Worm (Caenorhabditis elegans) whole organism, L4/young adult: ENCODE data around the gene tbc-16.

ENCODE experiments used
- W03F9.2 ChIP-seq: fragments of 150-350 bp; optimal IDR thresholded peaks from 2 replicates; lab custom pipeline; 2014; ENCODE audit warnings: missing biosample characterization, missing genetic modification characterization
- dao-5 ChIP-seq: sonication (generic microtip); optimal IDR thresholded peaks from 2 replicates; lab custom pipeline; 2016; ENCODE audit warnings: missing genotype, missing genetic modification characterization, moderate library complexity, missing compliant biosample characterization
- him-1 ChIP-seq: sonication (generic microtip); optimal IDR thresholded peaks from 2 replicates; lab custom pipeline; 2016; ENCODE audit warnings: missing genotype, missing genetic modification reagents, missing genetic modification characterization, missing compliant biosample characterization

tbc-16 gene

ce11 chrX:5890080-5890479, 7.1 kb upstream of the tbc-16 start, which contains the start of gene F49E10.2:
Gene F49E10.2 (plus strand): TSS chrX:5890380.
- no peak for TF ChIP-seq dao-5 (tag; lab: Kevin White, UChicago)
- no peak for TF ChIP-seq him-1
- no peak for TF ChIP-seq W03F9.2 (tag; lab: Kevin White, UChicago)

ce11 chrX:5896001-5896400, 1.1 kb upstream of the tbc-16 start:
- no peak for TF ChIP-seq W03F9.2 (tag; lab: Kevin White, UChicago)
- TF ChIP-seq him-1: peak; percentile 3
- no peak for TF ChIP-seq dao-5 (tag; lab: Kevin White, UChicago)

- TF ChIP-seq dao-5 (tag; lab: Kevin White, UChicago) (no peak), W03F9.2 (tag; lab: Kevin White, UChicago) (no peak), him-1 (no peak)
These were observed 4.4 kb downstream of the tbc-16 start for ce11 chrX:5901499-5901898.

ce11 chrX:5903896-5904295, 6.8 kb downstream of the tbc-16 start:
- no peak for TF ChIP-seq W03F9.2 (tag; lab: Kevin White, UChicago)
- no peak for TF ChIP-seq him-1
- TF ChIP-seq dao-5 (tag; lab: Kevin White, UChicago): no peak

- no peak for TF ChIP-seq W03F9.2 (tag; lab: Kevin White, UChicago)
- TF ChIP-seq dao-5 (tag; lab: Kevin White, UChicago): no peak
- no peak for TF ChIP-seq him-1
These were observed 7.5 kb downstream of the tbc-16 start, which contains the start of gene nlp-49 for ce11 chrX:5904603-5905081. Gene nlp-49 (plus strand): TSS chrX:5904653.

ce11 chrX:5905764-5906163, 8.6 kb downstream of the tbc-16 start:
- TF ChIP-seq him-1: no peak
- no peak for TF ChIP-seq dao-5 (tag; lab: Kevin White, UChicago)
- TF ChIP-seq W03F9.2 (tag; lab: Kevin White, UChicago): no peak

ce11 chrX:5917284-5917683, 20.1 kb downstream of the tbc-16 start, which contains the start of gene Y23B4A.1:
Gene Y23B4A.1 (minus strand): TSS chrX:5917384.
- TF ChIP-seq him-1 (no peak), W03F9.2 (tag; lab: Kevin White, UChicago) (no peak), dao-5 (tag; lab: Kevin White, UChicago) (no peak)

- TF ChIP-seq W03F9.2 (tag; lab: Kevin White, UChicago) (no peak), him-1 (no peak), dao-5 (tag; lab: Kevin White, UChicago) (no peak)
These were observed 22.0 kb downstream of the tbc-16 start, which contains the start of gene capa-1 for ce11 chrX:5919097-5919496. Gene capa-1 (plus strand): TSS chrX:5919397.

ce11 chrX:5923672-5924071, 26.5 kb downstream of the tbc-16 start:
- TF ChIP-seq W03F9.2 (tag; lab: Kevin White, UChicago) (no peak), dao-5 (tag; lab: Kevin White, UChicago) (no peak), him-1 (no peak)

- TF ChIP-seq W03F9.2 (tag; lab: Kevin White, UChicago) (no peak), him-1 (no peak), dao-5 (tag; lab: Kevin White, UChicago) (no peak)
These were observed 33.7 kb downstream of the tbc-16 start, which contains the start of gene egl-6 for ce11 chrX:5930822-5931221. Gene egl-6 (plus strand): TSS chrX:5931122.

- no peak for TF ChIP-seq W03F9.2 (tag; lab: Kevin White, UChicago)
- TF ChIP-seq dao-5 (tag; lab: Kevin White, UChicago): no peak
- no peak for TF ChIP-seq him-1
These were observed 35.8 kb downstream of the tbc-16 start for ce11 chrX:5932923-5933322.

- TF ChIP-seq W03F9.2 (tag; lab: Kevin White, UChicago) (no peak), dao-5 (tag; lab: Kevin White, UChicago) (no peak), him-1 (no peak)
These were observed 38.3 kb downstream of the tbc-16 start, which contains the start of gene C46F4.3 for ce11 chrX:5935473-5935872. Gene C46F4.3 (plus strand): TSS chrX:5935773.

ce11 chrX:5941325-5941724, 44.2 kb downstream of the tbc-16 start:
- no peak for TF ChIP-seq dao-5 (tag; lab: Kevin White, UChicago)

ce11 chrX:5942171-5942570, 45.0 kb downstream of the tbc-16 start:
- peak; percentile 17 for TF ChIP-seq W03F9.2 (tag; lab: Kevin White, UChicago)
- TF ChIP-seq him-1: no peak
- no peak for TF ChIP-seq dao-5 (tag; lab: Kevin White, UChicago)

ce11 chrX:5943908-5944307, 46.8 kb downstream of the tbc-16 start:
- TF ChIP-seq W03F9.2 (tag; lab: Kevin White, UChicago) (no peak), dao-5 (tag; lab: Kevin White, UChicago) (no peak), him-1 (no peak)
